Fruit fly (Drosophila melanogaster) S2 (cell line): Measurements from ENCODE around the gene trh.

Source experiments
- CG8478 ChIP-seq: fragments of >200 bp; optimal IDR thresholded peaks from 2 replicates; lab custom pipeline; 2018
- CTCF ChIP-seq, 2 experiments: fragments of >200 bp; optimal IDR thresholded peaks; 2 replicates each; lab custom pipeline; 2018

trh gene

dm6 chr3L:390194-390593 is 2.2 kb downstream of the trh start:
- no peak for TF ChIP-seq CTCF (optimal IDR thresholded peaks at IDR 0.05; lab: Kevin White, UChicago)
- TF ChIP-seq CG8478 = no peak

dm6 chr3L:388094-388493 is 4.3 kb downstream of the trh start:
- TF ChIP-seq CTCF (optimal IDR thresholded peaks at IDR 0.05; lab: Kevin White, UChicago) (no peak), CG8478 (no peak)

dm6 chr3L:385095-385494 is 7.3 kb downstream of the trh start:
- TF ChIP-seq CG8478 = no peak
- no peak for TF ChIP-seq CTCF (optimal IDR thresholded peaks at IDR 0.05; lab: Kevin White, UChicago)

- TF ChIP-seq CTCF (optimal IDR thresholded peaks at IDR 0.05; lab: Kevin White, UChicago) (no peak), CG8478 (no peak)
These were observed 11.4 kb downstream of the trh start for dm6 chr3L:380886-381546.

dm6 chr3L:378906-379305 is 13.5 kb downstream of the trh start:
- TF ChIP-seq CTCF (optimal IDR thresholded peaks at IDR 0.05; lab: Kevin White, UChicago) (no peak), CG8478 (no peak)

- TF ChIP-seq CTCF (optimal IDR thresholded peaks at IDR 0.05; lab: Kevin White, UChicago) (peak; percentile 42 to 77), CG8478 (peak; percentile 86)
These were observed 14.4 kb downstream of the trh start for dm6 chr3L:378072-378423.

- TF ChIP-seq CG8478 (no peak), CTCF (optimal IDR thresholded peaks at IDR 0.05; lab: Kevin White, UChicago) (no peak)
These were observed 15.0 kb downstream of the trh start for dm6 chr3L:377222-378071.

- no peak for TF ChIP-seq CTCF (optimal IDR thresholded peaks at IDR 0.05; lab: Kevin White, UChicago)
- TF ChIP-seq CG8478 = no peak
These were observed 16.8 kb downstream of the trh start for dm6 chr3L:375672-376071.

- TF ChIP-seq CG8478 (no peak), CTCF (optimal IDR thresholded peaks at IDR 0.05; lab: Kevin White, UChicago) (no peak)
These were observed 17.9 kb downstream of the trh start for dm6 chr3L:374582-374981.

- TF ChIP-seq CG8478 (no peak), CTCF (optimal IDR thresholded peaks at IDR 0.05; lab: Kevin White, UChicago) (no peak)
These were observed 21.2 kb downstream of the trh start for dm6 chr3L:371228-371627.

- TF ChIP-seq CTCF (optimal IDR thresholded peaks at IDR 0.05; lab: Kevin White, UChicago) = no peak
- no peak for TF ChIP-seq CG8478
These were observed 26.1 kb downstream of the trh start, which contains the start of gene CG13884 for dm6 chr3L:366337-366736. TSS of gene CG13884 (minus strand) at chr3L:366437.

dm6 chr3L:361201-361600 is 31.2 kb downstream of the trh start, which contains the start of the genes Cdc5 and CG1233:
TSS of gene Cdc5 (minus strand) at chr3L:361383.
TSS of gene CG1233 (plus strand) at chr3L:361472.
- TF ChIP-seq CG8478 (no peak), CTCF (optimal IDR thresholded peaks at IDR 0.05; lab: Kevin White, UChicago) (no peak)

- TF ChIP-seq CG8478 (no peak), CTCF (optimal IDR thresholded peaks at IDR 0.05; lab: Kevin White, UChicago) (no peak)
These were observed 34.8 kb downstream of the trh start, which contains the start of gene Roc1b for dm6 chr3L:357681-358080. TSS of gene Roc1b (plus strand) at chr3L:357981.

- TF ChIP-seq CTCF (optimal IDR thresholded peaks at IDR 0.05; lab: Kevin White, UChicago) (no peak), CG8478 (no peak)
These were observed 36.4 kb downstream of the trh start, which contains the start of gene CG1231 for dm6 chr3L:356016-356472. TSS of gene CG1231 (plus strand) at chr3L:356422.

- no peak for TF ChIP-seq CTCF (optimal IDR thresholded peaks at IDR 0.05; lab: Kevin White, UChicago)
These were observed 41.7 kb downstream of the trh start for dm6 chr3L:350651-351228.

- no peak for TF ChIP-seq CTCF (optimal IDR thresholded peaks at IDR 0.05; lab: Kevin White, UChicago)
- TF ChIP-seq CG8478 = no peak
These were observed 42.7 kb downstream of the trh start for dm6 chr3L:349751-350150.
